Worm (Caenorhabditis elegans): ENCODE data around the gene C31C9.9.
"Not testable (repeated sequence)": the region's sequence is repeated elsewhere in the genome, so short reads cannot be mapped to it uniquely, and the experiment has no call there.

The C31C9.9 gene

ce11 chrII:13654723-13655122 is at the start of gene C31C9.9:
C31C9.9 (plus strand) TSS chrII:13655023.
- not testable (repeated sequence) for TF ChIP-seq W03F9.2, dao-5, him-1 (tag; optimal IDR thresholded peaks at IDR 0.05)

DNA sequence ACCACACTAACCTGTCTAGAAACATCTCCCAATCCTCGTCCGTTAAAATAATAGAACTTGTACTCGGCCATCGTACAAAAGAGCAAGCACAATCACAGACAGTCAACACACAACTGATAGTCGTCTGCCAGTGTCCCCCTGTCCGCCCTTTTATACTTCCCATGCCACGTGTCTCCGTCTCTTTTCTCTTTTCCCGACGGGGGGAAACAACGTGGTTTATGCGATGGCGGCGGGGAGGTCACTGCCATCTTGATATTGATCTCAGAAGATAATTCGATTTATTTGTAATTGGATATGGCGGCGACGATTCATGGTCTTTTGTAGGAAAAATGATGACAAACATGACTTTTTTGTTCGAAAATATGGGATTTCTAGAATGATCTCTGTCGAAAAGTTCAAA is 45.2 kb upstream of the C31C9.9 start, which contains the start of gene gst-20:
Gene gst-20, minus strand, starts transcription at position 170 of the 400 bp plus-strand sequence.
- TF ChIP-seq W03F9.2 (tag; optimal IDR thresholded peaks at IDR 0.05) (no peak), dao-5 (tag; optimal IDR thresholded peaks at IDR 0.05) (no peak), him-1 (tag; optimal IDR thresholded peaks at IDR 0.05) (no peak)

ce11 chrII:13611186-13611585 is 43.6 kb upstream of the C31C9.9 start, which contains the start of gene gst-24:
gst-24 (minus strand) TSS chrII:13611366.
- no peak for TF ChIP-seq W03F9.2 (tag; optimal IDR thresholded peaks at IDR 0.05)
- TF ChIP-seq dao-5 (tag; optimal IDR thresholded peaks at IDR 0.05), result no peak
- TF ChIP-seq him-1 (tag; optimal IDR thresholded peaks at IDR 0.05), result no peak

ce11 chrII:13613096-13613495 is 41.7 kb upstream of the C31C9.9 start, which contains the start of gene gst-15:
gst-15 (minus strand) TSS chrII:13613196.
- TF ChIP-seq W03F9.2 (tag; optimal IDR thresholded peaks at IDR 0.05), result no peak
- no peak for TF ChIP-seq him-1 (tag; optimal IDR thresholded peaks at IDR 0.05)
- no peak for TF ChIP-seq dao-5 (tag; optimal IDR thresholded peaks at IDR 0.05)

DNA sequence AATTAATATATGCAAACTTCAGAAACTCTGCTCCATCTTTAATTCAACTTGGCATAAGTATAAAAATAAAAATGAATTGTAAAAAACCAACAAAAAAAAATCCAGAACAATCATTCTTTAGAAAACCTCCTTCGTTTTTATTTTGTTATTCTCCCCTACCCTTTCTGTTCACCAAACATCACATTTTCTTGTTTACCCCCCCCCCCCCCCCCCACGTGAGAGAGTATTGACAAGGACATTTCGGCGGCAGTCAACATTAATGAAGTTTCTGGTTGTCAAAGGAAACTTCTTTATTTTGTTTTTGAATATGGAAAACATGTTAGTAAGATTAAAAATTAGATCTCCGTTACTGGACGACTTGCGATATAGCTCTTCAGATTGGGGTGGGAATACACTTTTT is 40.3 kb upstream of the C31C9.9 start:
- no peak for TF ChIP-seq W03F9.2 (tag; optimal IDR thresholded peaks at IDR 0.05)
- TF ChIP-seq dao-5 (tag; optimal IDR thresholded peaks at IDR 0.05), result no peak
- no peak for TF ChIP-seq him-1 (tag; optimal IDR thresholded peaks at IDR 0.05)

DNA sequence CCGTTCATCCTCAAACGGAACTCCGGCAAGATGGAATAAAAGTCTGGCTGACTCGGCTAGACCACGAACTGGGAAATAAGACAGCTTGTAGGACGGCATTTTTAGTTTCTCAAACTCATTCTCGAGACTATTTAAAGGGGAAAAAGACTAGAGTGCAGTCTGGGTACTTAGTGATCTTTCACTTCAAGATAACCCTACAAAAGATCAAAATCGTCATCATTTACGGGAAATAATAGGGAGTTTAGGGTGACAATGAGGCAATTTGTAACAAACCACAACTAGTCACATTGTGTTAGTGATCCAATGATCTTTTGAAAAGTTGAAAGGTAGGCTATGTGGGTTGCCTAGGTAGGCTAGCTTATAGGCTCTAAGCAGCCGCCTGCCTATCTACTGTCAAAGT is 38.8 kb upstream of the C31C9.9 start, which contains the start of gene gst-14:
Gene gst-14, minus strand, starts transcription at position 101 of the 400 bp plus-strand sequence.
- TF ChIP-seq W03F9.2 (tag; optimal IDR thresholded peaks at IDR 0.05) (no peak), dao-5 (tag; optimal IDR thresholded peaks at IDR 0.05) (no peak), him-1 (tag; optimal IDR thresholded peaks at IDR 0.05) (no peak)

ce11 chrII:13617808-13618207 is 37.0 kb upstream of the C31C9.9 start, which contains the start of gene gst-12:
gst-12 (minus strand) TSS chrII:13618061.
- TF ChIP-seq W03F9.2 (tag; optimal IDR thresholded peaks at IDR 0.05) (no peak), him-1 (tag; optimal IDR thresholded peaks at IDR 0.05) (no peak), dao-5 (tag; optimal IDR thresholded peaks at IDR 0.05) (no peak)

DNA sequence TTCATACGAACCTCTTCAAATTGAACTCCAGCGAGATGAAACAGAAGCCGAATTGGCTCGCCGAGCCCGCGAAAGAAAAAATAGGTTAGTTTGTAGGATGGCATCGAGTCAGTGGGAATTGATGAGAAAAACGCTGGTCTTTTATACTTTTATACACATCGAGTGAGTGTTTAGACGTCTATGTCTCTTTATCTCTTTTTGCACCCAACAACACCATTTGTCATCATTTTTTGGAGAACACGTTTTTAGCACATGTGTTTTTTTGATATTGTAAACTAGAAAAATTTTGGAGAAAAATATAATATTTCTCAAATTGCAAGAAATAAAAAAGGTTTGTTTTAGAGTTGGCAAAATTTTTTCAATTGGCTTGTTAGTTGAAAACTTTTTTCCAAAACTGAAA is 30.5 kb upstream of the C31C9.9 start, which contains the start of gene gst-16:
Gene gst-16, minus strand, starts transcription at position 111 of the 400 bp plus-strand sequence.
- TF ChIP-seq dao-5 (tag; optimal IDR thresholded peaks at IDR 0.05) (no peak), W03F9.2 (tag; optimal IDR thresholded peaks at IDR 0.05) (no peak), him-1 (tag; optimal IDR thresholded peaks at IDR 0.05) (no peak)

ce11 chrII:13627001-13627400 is 27.8 kb upstream of the C31C9.9 start, which contains the start of gene gst-19:
gst-19 (minus strand) TSS chrII:13627145.
- TF ChIP-seq W03F9.2 (tag; optimal IDR thresholded peaks at IDR 0.05) (no peak), him-1 (tag; optimal IDR thresholded peaks at IDR 0.05) (no peak), dao-5 (tag; optimal IDR thresholded peaks at IDR 0.05) (no peak)

DNA sequence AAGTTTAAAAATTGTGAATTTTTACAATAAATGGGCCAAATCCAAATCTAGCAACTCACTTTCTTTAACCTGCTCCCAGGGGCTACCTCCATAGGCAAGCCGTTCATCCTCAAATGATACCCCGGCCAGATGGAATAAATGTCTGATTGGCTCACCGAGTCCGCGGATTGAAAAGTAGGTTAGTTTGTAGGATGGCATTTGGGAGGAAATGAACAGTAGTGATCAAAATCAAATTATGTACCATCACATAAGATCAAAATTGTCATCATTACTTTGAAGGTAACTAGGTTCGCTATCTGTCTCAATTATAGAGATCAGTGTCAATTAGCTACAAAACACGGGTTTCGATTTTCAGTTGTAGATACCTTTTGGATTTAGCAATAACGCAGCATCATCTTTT is 24.1 kb upstream of the C31C9.9 start, which contains the start of the genes gst-17 and gst-18:
Gene gst-17, minus strand, starts transcription at position 101 of the 400 bp plus-strand sequence.
Gene gst-18, minus strand, starts transcription at position 198 of the 400 bp plus-strand sequence.
- TF ChIP-seq W03F9.2 (tag; optimal IDR thresholded peaks at IDR 0.05), result no peak
- no peak for TF ChIP-seq him-1 (tag; optimal IDR thresholded peaks at IDR 0.05)
- TF ChIP-seq dao-5 (tag; optimal IDR thresholded peaks at IDR 0.05), result no peak

ce11 chrII:13632238-13632637 is 22.6 kb upstream of the C31C9.9 start, which contains the start of gene tag-10:
tag-10 (plus strand) TSS chrII:13632584.
- TF ChIP-seq dao-5 (tag; optimal IDR thresholded peaks at IDR 0.05), result no peak
- no peak for TF ChIP-seq W03F9.2 (tag; optimal IDR thresholded peaks at IDR 0.05)
- no peak for TF ChIP-seq him-1 (tag; optimal IDR thresholded peaks at IDR 0.05)

- TF ChIP-seq him-1 (tag; optimal IDR thresholded peaks at IDR 0.05), result no peak
- no peak for TF ChIP-seq W03F9.2 (tag; optimal IDR thresholded peaks at IDR 0.05)
- TF ChIP-seq dao-5 (tag; optimal IDR thresholded peaks at IDR 0.05), result no peak
Measured at ce11 chrII:13636596-13636995, 18.2 kb upstream of the C31C9.9 start.

DNA sequence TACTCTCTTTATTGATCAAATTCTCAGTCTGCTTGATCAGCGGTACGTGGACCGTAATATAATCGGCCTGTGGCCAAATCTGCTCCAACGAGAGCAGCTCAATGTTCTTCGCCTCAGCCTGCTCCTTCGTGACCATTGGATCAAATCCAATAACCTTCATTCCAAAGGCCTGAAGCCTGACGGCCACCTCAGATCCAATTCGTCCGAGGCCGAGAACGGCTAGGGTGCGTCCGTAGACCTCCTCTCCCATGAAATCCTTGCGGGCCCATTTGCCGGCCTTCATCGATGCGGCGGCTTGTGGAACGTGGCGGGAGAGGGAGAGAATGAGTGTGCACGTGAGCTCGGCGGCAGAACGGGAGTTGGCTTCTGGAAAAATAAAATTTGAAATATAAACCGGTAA is 17.4 kb upstream of the C31C9.9 start:
- no peak for TF ChIP-seq dao-5 (tag; optimal IDR thresholded peaks at IDR 0.05)
- TF ChIP-seq him-1 (tag; optimal IDR thresholded peaks at IDR 0.05), result no peak
- no peak for TF ChIP-seq W03F9.2 (tag; optimal IDR thresholded peaks at IDR 0.05)

DNA sequence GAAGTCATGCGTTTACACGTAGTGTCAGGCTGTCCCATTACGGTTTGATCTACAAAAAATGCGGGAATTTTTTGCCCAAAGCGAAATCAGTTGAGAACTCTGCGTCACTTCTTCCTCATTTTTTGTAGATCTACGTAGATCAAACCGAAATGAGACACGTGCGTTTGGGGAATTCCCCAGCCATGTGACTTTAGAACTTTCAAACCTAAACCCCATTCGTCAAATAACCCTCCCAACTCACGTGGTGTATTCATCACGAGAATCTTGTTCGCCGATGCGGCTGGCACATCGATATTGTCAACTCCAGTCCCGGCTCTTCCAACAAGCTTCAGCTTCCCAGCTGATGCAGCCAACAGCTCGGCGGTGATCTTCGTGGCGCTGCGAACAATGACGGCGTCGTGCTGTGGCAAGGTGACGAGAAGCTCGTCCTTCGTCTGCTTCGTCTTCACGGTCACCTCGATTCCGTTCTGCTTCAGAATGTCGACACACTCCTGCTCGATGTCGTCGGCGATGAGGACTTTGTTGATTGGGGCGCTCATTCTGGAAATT is 16.8 kb upstream of the C31C9.9 start, which contains the start of gene phdh-1:
Gene phdh-1, minus strand, starts transcription at position 540 of the 549 bp plus-strand sequence.
- TF ChIP-seq him-1 (tag; optimal IDR thresholded peaks at IDR 0.05), result no peak
- no peak for TF ChIP-seq dao-5 (tag; optimal IDR thresholded peaks at IDR 0.05)
- TF ChIP-seq W03F9.2 (tag; optimal IDR thresholded peaks at IDR 0.05), result no peak
